Fruit fly (Drosophila melanogaster) whole organism, embryonic: Measurements from ENCODE around the gene CG17786.

Experiments used
- Ada2b ChIP-seq: fragments of 200-800 bp; sonication (Bioruptor generic); IDR thresholded peaks from 2 replicates; pipeline ENCODE4 v1.3.6; 2022; ENCODE audit warnings: missing biosample characterization, missing genetic modification characterization
- C15 ChIP-seq: fragments of 200-800 bp; sonication (Bioruptor generic); IDR thresholded peaks from 3 replicates; pipeline ENCODE4 v1.3.6; 2022; ENCODE audit warnings: missing biosample characterization, missing genetic modification characterization
- CG10543 ChIP-seq: fragments of 200-800 bp; sonication (Bioruptor generic); optimal IDR thresholded peaks from 3 replicates; lab custom pipeline; 2017; ENCODE audit warnings: missing biosample characterization, mild to moderate bottlenecking, missing genetic modification characterization, moderate library complexity
- CG10654 ChIP-seq: fragments of 200-800 bp; sonication (Bioruptor generic); optimal IDR thresholded peaks from 2 replicates; lab custom pipeline; 2016; ENCODE audit warnings: missing biosample characterization, missing genetic modification characterization
- CG11093 ChIP-seq: fragments of 200-800 bp; sonication (Bioruptor generic); IDR thresholded peaks from 3 replicates; pipeline ENCODE4 v1.3.6; 2022; ENCODE audit warnings: missing biosample characterization, missing genetic modification characterization
- CG1602 ChIP-seq: fragments of 200-800 bp; sonication (Bioruptor generic); optimal IDR thresholded peaks from 3 replicates; lab custom pipeline; 2016; ENCODE audit warnings: missing biosample characterization, missing genetic modification characterization
- CG16813 ChIP-seq: fragments of 200-800 bp; sonication (Bioruptor generic); IDR thresholded peaks from 3 replicates; pipeline ENCODE4 v1.3.6; 2022; ENCODE audit warnings: missing biosample characterization, missing genetic modification characterization; ENCODE audit not compliant: partially characterized antibody
- CG2116 ChIP-seq: fragments of 200-800 bp; sonication (Bioruptor generic); optimal IDR thresholded peaks from 3 replicates; lab custom pipeline; 2018; ENCODE audit warnings: missing biosample characterization, mild to moderate bottlenecking, missing genetic modification characterization
- CG34422 ChIP-seq: fragments of 200-800 bp; sonication (Bioruptor generic); IDR thresholded peaks from 3 replicates; pipeline ENCODE4 v1.3.6; 2022; ENCODE audit warnings: missing biosample characterization, missing genetic modification characterization
- CG4328 ChIP-seq: fragments of 200-800 bp; sonication (Bioruptor generic); optimal IDR thresholded peaks from 3 replicates; lab custom pipeline; 2017; ENCODE audit warnings: missing biosample characterization, missing genetic modification reagents, missing genetic modification characterization
- CG4617 ChIP-seq: fragments of 200-800 bp; sonication (Bioruptor generic); optimal IDR thresholded peaks from 3 replicates; lab custom pipeline; 2016; ENCODE audit warnings: missing biosample characterization, missing genetic modification characterization, borderline replicate concordance
- CG6791 ChIP-seq: fragments of 200-800 bp; sonication (Bioruptor generic); IDR thresholded peaks from 3 replicates; pipeline ENCODE4 v1.3.6; 2022; ENCODE audit warnings: missing biosample characterization, missing genetic modification characterization; ENCODE audit not compliant: partially characterized antibody
- CG6854 ChIP-seq: fragments of 200-800 bp; sonication (Bioruptor generic); optimal IDR thresholded peaks from 3 replicates; lab custom pipeline; 2017; ENCODE audit warnings: missing biosample characterization, mild to moderate bottlenecking, missing genetic modification characterization
- CG7271 ChIP-seq: fragments of 200-800 bp; sonication (Bioruptor generic); optimal IDR thresholded peaks from 2 replicates; lab custom pipeline; 2018; ENCODE audit warnings: missing biosample characterization, mild to moderate bottlenecking, missing genetic modification characterization, moderate library complexity
- CG7928 ChIP-seq: fragments of 200-800 bp; sonication (Bioruptor generic); optimal IDR thresholded peaks from 2 replicates; lab custom pipeline; 2017; ENCODE audit warnings: missing biosample characterization, mild to moderate bottlenecking, missing genetic modification characterization
- Camta ChIP-seq: fragments of 200-800 bp; sonication (Bioruptor generic); optimal IDR thresholded peaks from 2 replicates; lab custom pipeline; 2016; ENCODE audit warnings: missing biosample characterization, missing genetic modification characterization
- Dad ChIP-seq: fragments of 200-800 bp; sonication (Bioruptor generic); optimal IDR thresholded peaks from 3 replicates; lab custom pipeline; 2016; ENCODE audit warnings: missing biosample characterization, missing genetic modification characterization
- Doc2 ChIP-seq: fragments of 200-800 bp; sonication (Bioruptor generic); IDR thresholded peaks from 2 replicates; pipeline ENCODE4 v1.3.6; 2022; ENCODE audit warnings: missing biosample characterization, missing genetic modification characterization
- HHEX ChIP-seq: fragments of 200-800 bp; sonication (Bioruptor generic); optimal IDR thresholded peaks from 3 replicates; lab custom pipeline; 2017; ENCODE audit warnings: missing biosample characterization, mild to moderate bottlenecking, missing genetic modification characterization, missing genetic modification reagents
- Hey ChIP-seq: fragments of 200-800 bp; sonication (Bioruptor generic); optimal IDR thresholded peaks from 3 replicates; lab custom pipeline; 2018; ENCODE audit warnings: missing biosample characterization, mild to moderate bottlenecking, missing genetic modification characterization
- Hr51 ChIP-seq, 2 experiments: fragments of 200-800 bp; sonication (Bioruptor generic); optimal IDR thresholded peaks; 2 replicates in 1 of 2; 3 replicates in 1 of 2; lab custom pipeline; 2016 to 2018; ENCODE audit warnings: missing biosample characterization in 2 of 2, missing genetic modification characterization in 2 of 2, mild to moderate bottlenecking in 1 of 2, moderate library complexity in 1 of 2
- Hr78 ChIP-seq, 2 experiments: fragments of 200-800 bp in 1 of 2; fragments of >200 bp in 1 of 2; sonication (Bioruptor generic) in 1 of 2; optimal IDR thresholded peaks; 2 replicates each; lab custom pipeline; 2017 to 2019; ENCODE audit warnings: missing biosample characterization in 2 of 2, missing genetic modification characterization in 2 of 2, mild to moderate bottlenecking in 1 of 2, moderate library complexity in 1 of 2
- Jarid2 ChIP-seq: fragments of 200-800 bp; sonication (Bioruptor generic); optimal IDR thresholded peaks from 3 replicates; lab custom pipeline; 2017; ENCODE audit warnings: mild to moderate bottlenecking, missing biosample characterization, missing genetic modification reagents, missing genetic modification characterization
- Mrtf ChIP-seq: fragments of 200-800 bp; sonication (Bioruptor generic); IDR thresholded peaks from 3 replicates; pipeline ENCODE4 v1.3.6; 2022; ENCODE audit warnings: missing biosample characterization, missing genetic modification characterization
- Poxn ChIP-seq: fragments of 200-800 bp; sonication (Bioruptor generic); IDR thresholded peaks from 2 replicates; pipeline ENCODE4 v1.3.6; 2022; ENCODE audit warnings: missing biosample characterization, missing genetic modification characterization
- Six4 ChIP-seq: fragments of 200-800 bp; sonication (Bioruptor generic); optimal IDR thresholded peaks from 2 replicates; lab custom pipeline; 2016; ENCODE audit warnings: missing biosample characterization, missing genetic modification characterization
- Sry-β ChIP-seq: fragments of 200-800 bp; sonication (Bioruptor generic); optimal IDR thresholded peaks from 2 replicates; lab custom pipeline; 2018; ENCODE audit warnings: missing biosample characterization, mild to moderate bottlenecking, missing genetic modification characterization, moderate library complexity
- Xbp1 ChIP-seq: fragments of 200-800 bp; sonication (Bioruptor generic); optimal IDR thresholded peaks from 3 replicates; lab custom pipeline; 2016; ENCODE audit warnings: missing biosample characterization, mild to moderate bottlenecking, missing genetic modification characterization
- aop ChIP-seq: fragments of 200-800 bp; sonication (Bioruptor generic); IDR thresholded peaks from 2 replicates; pipeline ENCODE4 v1.3.6; 2022; ENCODE audit warnings: missing biosample characterization, missing genetic modification characterization
- bowl ChIP-seq: fragments of 200-800 bp; sonication (Bioruptor generic); IDR thresholded peaks from 2 replicates; pipeline ENCODE4 v1.3.6; 2022; ENCODE audit warnings: missing biosample characterization, missing genetic modification characterization
- br ChIP-seq: fragments of >200 bp; optimal IDR thresholded peaks from 2 replicates; lab custom pipeline; 2017
- cas ChIP-seq: fragments of 200-800 bp; sonication (Bioruptor generic); IDR thresholded peaks from 2 replicates; pipeline ENCODE4 v1.3.6; 2022; ENCODE audit warnings: missing biosample characterization, missing genetic modification characterization
- crc ChIP-seq: fragments of 200-800 bp; sonication (Bioruptor generic); optimal IDR thresholded peaks from 2 replicates; lab custom pipeline; 2016; ENCODE audit warnings: missing biosample characterization, missing genetic modification characterization
- h ChIP-seq: fragments of >200 bp; optimal IDR thresholded peaks from 2 replicates; lab custom pipeline; 2017
- jigr1 ChIP-seq: fragments of 200-800 bp; sonication (Bioruptor generic); IDR thresholded peaks from 3 replicates; pipeline ENCODE4 v1.3.6; 2022; ENCODE audit warnings: missing biosample characterization, missing genetic modification characterization
- kay ChIP-seq: fragments of 200-800 bp; sonication (Bioruptor generic); optimal IDR thresholded peaks from 2 replicates; lab custom pipeline; 2016; ENCODE audit warnings: missing biosample characterization, missing genetic modification characterization
- lov ChIP-seq, 2 experiments: fragments of 200-800 bp in 1 of 2; fragments of >200 bp in 1 of 2; sonication (Bioruptor generic) in 1 of 2; IDR thresholded peaks in 1 of 2; optimal IDR thresholded peaks in 1 of 2; 2 replicates in 1 of 2; 3 replicates in 1 of 2; pipeline versions ENCODE4 v1.3.6 to Lab custom; 2017 to 2022; ENCODE audit warnings: missing biosample characterization in 1 of 2, missing genetic modification characterization in 1 of 2
- nerfin-2 ChIP-seq: fragments of 200-800 bp; sonication (Bioruptor generic); IDR thresholded peaks from 2 replicates; pipeline ENCODE4 v1.3.6; 2022; ENCODE audit warnings: missing biosample characterization, missing genetic modification characterization; ENCODE audit not compliant: partially characterized antibody
- oc ChIP-seq: fragments of 200-800 bp; sonication (Bioruptor generic); optimal IDR thresholded peaks from 2 replicates; lab custom pipeline; 2018; ENCODE audit warnings: missing biosample characterization, mild to moderate bottlenecking, missing genetic modification characterization, moderate library complexity
- otp ChIP-seq: fragments of 200-800 bp; sonication (Bioruptor generic); IDR thresholded peaks from 3 replicates; pipeline ENCODE4, ENCODE4 v1.3.6; 2022; ENCODE audit warnings: missing biosample characterization, missing genetic modification characterization
- pros ChIP-seq: fragments of 200-800 bp; sonication (Bioruptor generic); optimal IDR thresholded peaks from 3 replicates; lab custom pipeline; 2019; ENCODE audit warnings: missing biosample characterization, mild to moderate bottlenecking, missing genetic modification characterization, moderate library complexity
- psq ChIP-seq: fragments of 200-800 bp; sonication (Bioruptor generic); optimal IDR thresholded peaks from 2 replicates; lab custom pipeline; 2017; ENCODE audit warnings: missing biosample characterization, missing genetic modification characterization
- run ChIP-seq: fragments of 200-800 bp; sonication (Bioruptor generic); optimal IDR thresholded peaks from 3 replicates; lab custom pipeline; 2018; ENCODE audit warnings: missing biosample characterization, mild to moderate bottlenecking, missing genetic modification characterization
- scrt ChIP-seq: fragments of 200-800 bp; sonication (Bioruptor generic); optimal IDR thresholded peaks from 2 replicates; lab custom pipeline; 2018; ENCODE audit warnings: missing biosample characterization, mild to moderate bottlenecking, missing genetic modification characterization, moderate library complexity
- tgo ChIP-seq: fragments of 200-800 bp; sonication (Bioruptor generic); IDR thresholded peaks from 3 replicates; pipeline ENCODE4 v1.3.6; 2022; ENCODE audit warnings: missing biosample characterization, missing genetic modification characterization
- toy ChIP-seq: fragments of 200-800 bp; sonication (Bioruptor generic); IDR thresholded peaks from 2 replicates; pipeline ENCODE4 v1.3.6; 2022; ENCODE audit warnings: missing biosample characterization, missing genetic modification characterization
- vfl ChIP-seq: fragments of 200-800 bp; sonication (Bioruptor generic); optimal IDR thresholded peaks from 2 replicates; lab custom pipeline; 2016; ENCODE audit warnings: missing biosample characterization, missing genetic modification characterization
- vnd ChIP-seq: fragments of 200-800 bp; sonication (Bioruptor generic); IDR thresholded peaks from 3 replicates; pipeline ENCODE4 v1.3.6; 2022; ENCODE audit warnings: missing biosample characterization, missing genetic modification characterization; ENCODE audit not compliant: partially characterized antibody
- wor ChIP-seq: fragments of 200-800 bp; sonication (Bioruptor generic); IDR thresholded peaks from 2 replicates; pipeline ENCODE4 v1.3.6; 2022; ENCODE audit warnings: missing biosample characterization, missing genetic modification characterization
- zfh1 ChIP-seq: fragments of 200-800 bp; sonication (Bioruptor generic); IDR thresholded peaks from 3 replicates; pipeline ENCODE4 v1.3.6; 2022; ENCODE audit warnings: missing biosample characterization, missing genetic modification characterization

Gene CG17786

dm6 chr3R:24193373-24193879 is 25.1 kb downstream of the CG17786 start, which contains the start of the genes SMC6 and CG6204 (continued):
- TF ChIP-seq toy (GFP tag; lab: Robert Waterston, UW) (peak; percentile 87), Hey (peak; percentile 35), zfh1 (GFP tag; lab: Robert Waterston, UW) (peak; percentile 93), CG10543 (GFP tag; lab: Kevin White, UChicago) (peak; percentile 91), cas (GFP tag; lab: Robert Waterston, UW) (peak; percentile 76; the same call in 1 of the 2 replicates), C15 (GFP tag; lab: Robert Waterston, UW) (peak; percentile 81), CG11093 (GFP tag; lab: Robert Waterston, UW) (peak; percentile 88), Xbp1 (peak; percentile 94), Camta (GFP tag; lab: Kevin White, UChicago) (peak; percentile 77), br (no peak), h (lab: Kevin White, UChicago) (no peak), CG6791 (no peak), CG7928 (GFP tag; lab: Kevin White, UChicago) (peak; percentile 66), Sry-β (peak; percentile 17), wor (GFP tag; lab: Robert Waterston, UW) (peak; percentile 88), oc (tag; lab: Kevin White, UChicago) (peak; percentile 86), lov (optimal IDR thresholded peaks at IDR 0.05; lab: Kevin White, UChicago) (no peak), lov (GFP tag; IDR thresholded peaks at IDR 0.05; lab: Robert Waterston, UW) (peak; percentile 89), vnd (GFP tag; lab: Robert Waterston, UW) (no peak), CG6854 (GFP tag; lab: Kevin White, UChicago) (peak; percentile 82), Doc2 (peak; percentile 89), CG4328 (peak; percentile 88), pros (peak; percentile 20), scrt (GFP tag; lab: Kevin White, UChicago) (no peak), Mrtf (GFP tag; lab: Robert Waterston, UW) (peak; percentile 90), CG10654 (peak; percentile 88), psq (GFP tag; lab: Kevin White, UChicago) (peak; percentile 59), CG1602 (peak; percentile 93), Dad (GFP tag; lab: Kevin White, UChicago) (peak; percentile 78), run (peak; percentile 92), kay (peak; percentile 85), Six4 (GFP tag; lab: Kevin White, UChicago) (peak; percentile 84), Ada2b (GFP tag; lab: Robert Waterston, UW) (peak; percentile 94), crc (GFP tag; lab: Kevin White, UChicago) (peak; percentile 77), nerfin-2 (GFP tag; lab: Robert Waterston, UW) (no peak), aop (GFP tag; lab: Robert Waterston, UW) (peak; percentile 18; the same call in 1 of the 2 replicates), HHEX (peak; percentile 90), bowl (GFP tag; lab: Robert Waterston, UW) (peak; percentile 83), Hr78 (GFP tag; optimal IDR thresholded peaks at IDR 0.05; lab: Kevin White, UChicago) (no peak), CG16813 (peak; percentile 33; the same call in 1 of the 3 replicates), jigr1 (peak; percentile 82; the same call in 2 of the 3 replicates), CG34422 (GFP tag; lab: Robert Waterston, UW) (peak; percentile 95), Jarid2 (no peak), CG4617 (GFP tag; lab: Kevin White, UChicago) (peak; percentile 61), tgo (peak; percentile 95), otp (peak; percentile 84), CG2116 (peak; percentile 82), Hr51 (GFP tag; optimal IDR thresholded peaks at IDR 0.05; lab: Kevin White, UChicago) (peak; percentile 84 to 97), vfl (GFP tag; lab: Kevin White, UChicago) (peak; percentile 80), CG7271 (tag; lab: Kevin White, UChicago) (peak; percentile 84), Poxn (GFP tag; lab: Robert Waterston, UW) (peak; percentile 92)
